Fruit fly (Drosophila melanogaster) whole organism, wandering third instar larva: ENCODE results near the gene side-III.

Experiments
- Abd-B ChIP-seq: fragments of >200 bp; optimal IDR thresholded peaks from 2 replicates; lab custom pipeline; 2017; ENCODE audit warnings: missing biosample characterization, missing genetic modification characterization
- CG32264 ChIP-seq: fragments of 200-800 bp; sonication (Bioruptor generic); optimal IDR thresholded peaks from 2 replicates; lab custom pipeline; 2016; ENCODE audit warnings: missing biosample characterization, missing genetic modification characterization
- CG9705 ChIP-seq: fragments of 200-800 bp; sonication (Bioruptor generic); optimal IDR thresholded peaks from 2 replicates; lab custom pipeline; 2018; ENCODE audit warnings: missing biosample characterization, mild to moderate bottlenecking, missing genetic modification characterization
- CrebA ChIP-seq: fragments of 200-800 bp; sonication (Bioruptor generic); optimal IDR thresholded peaks from 2 replicates; lab custom pipeline; 2016; ENCODE audit warnings: missing biosample characterization, mild to moderate bottlenecking, missing genetic modification characterization, borderline replicate concordance
- Dif ChIP-seq: fragments of 200-275, 200-300 bp; sonication (Bioruptor generic); optimal IDR thresholded peaks from 2 replicates; lab custom pipeline; 2018; ENCODE audit warnings: missing biosample characterization, missing genetic modification characterization; ENCODE audit not compliant: partially characterized antibody
- Hnf4 ChIP-seq: fragments of 200-800 bp; sonication (Bioruptor generic); optimal IDR thresholded peaks from 2 replicates; lab custom pipeline; 2016; ENCODE audit warnings: missing biosample characterization, mild to moderate bottlenecking, missing genetic modification characterization
- Hr78 ChIP-seq: fragments of >200 bp; optimal IDR thresholded peaks from 2 replicates; lab custom pipeline; 2017; ENCODE audit warnings: missing biosample characterization, missing genetic modification characterization
- Hr83 ChIP-seq: fragments of 200-300 bp; sonication (Bioruptor generic); optimal IDR thresholded peaks from 2 replicates; lab custom pipeline; 2016; ENCODE audit warnings: missing biosample characterization, mild to moderate bottlenecking, missing genetic modification characterization, moderate library complexity; ENCODE audit not compliant: poor library complexity, severe bottlenecking
- Jra ChIP-seq: sonication (Bioruptor generic); optimal IDR thresholded peaks from 2 replicates; lab custom pipeline; 2016; ENCODE audit warnings: missing biosample characterization, missing genetic modification characterization
- Mio ChIP-seq: sonication (Bioruptor generic); optimal IDR thresholded peaks from 2 replicates; lab custom pipeline; 2016; ENCODE audit warnings: missing biosample characterization, missing genetic modification characterization
- Myc ChIP-seq: fragments of >200 bp; optimal IDR thresholded peaks from 2 replicates; lab custom pipeline; 2017
- N ChIP-seq: fragments of >200 bp; optimal IDR thresholded peaks from 2 replicates; lab custom pipeline; 2018; ENCODE audit warnings: missing biosample characterization, missing external identifiers, missing genetic modification characterization
- OdsH ChIP-seq: fragments of 200-800 bp; sonication (Bioruptor generic); optimal IDR thresholded peaks from 2 replicates; lab custom pipeline; 2016; ENCODE audit warnings: missing biosample characterization, mild to moderate bottlenecking, missing genetic modification characterization
- Rel ChIP-seq, 2 experiments: fragments of 200-800 bp; sonication (Bioruptor generic) in 1 of 2; optimal IDR thresholded peaks; 2 replicates in 1 of 2; 3 replicates in 1 of 2; lab custom pipeline; 2016 to 2019; ENCODE audit warnings: mild to moderate bottlenecking in 2 of 2, missing biosample characterization in 2 of 2, missing genetic modification characterization in 2 of 2, moderate library complexity in 1 of 2
- Sp1 ChIP-seq: fragments of 200-800 bp; sonication (Bioruptor generic); optimal IDR thresholded peaks from 3 replicates; lab custom pipeline; 2019; ENCODE audit warnings: missing biosample characterization, mild to moderate bottlenecking, missing genetic modification characterization, moderate library complexity
- Vsx2 ChIP-seq: fragments of 200-300, 225-300 bp; sonication (Bioruptor generic); optimal IDR thresholded peaks from 2 replicates; lab custom pipeline; 2018; ENCODE audit warnings: missing biosample characterization, missing genetic modification characterization; ENCODE audit not compliant: partially characterized antibody
- br ChIP-seq: fragments of 200-800 bp; sonication (Bioruptor generic); optimal IDR thresholded peaks from 2 replicates; lab custom pipeline; 2016; ENCODE audit warnings: missing biosample characterization, missing genetic modification characterization
- brk ChIP-seq: fragments of 200-800 bp; sonication (Bioruptor generic); optimal IDR thresholded peaks from 2 replicates; lab custom pipeline; 2016; ENCODE audit warnings: missing biosample characterization, mild to moderate bottlenecking, missing genetic modification characterization
- dl ChIP-seq, 2 experiments: fragments of 175-275, 200-275 bp in 1 of 2; fragments of 200-275 bp in 1 of 2; sonication (Bioruptor generic); optimal IDR thresholded peaks; lab custom pipeline; 2018; ENCODE audit warnings: mild to moderate bottlenecking in 2 of 2, missing biosample characterization in 2 of 2, missing genetic modification characterization in 2 of 2, moderate library complexity in 2 of 2; ENCODE audit not compliant: partially characterized antibody in 2 of 2, insufficient read depth in 1 of 2
- dmrt93B ChIP-seq: fragments of 200-800 bp; sonication (Bioruptor generic); optimal IDR thresholded peaks from 2 replicates; lab custom pipeline; 2018; ENCODE audit warnings: missing biosample characterization, mild to moderate bottlenecking, missing genetic modification characterization
- dsf ChIP-seq: sonication (Bioruptor generic); optimal IDR thresholded peaks from 2 replicates; lab custom pipeline; 2016; ENCODE audit warnings: missing biosample characterization, missing genetic modification characterization, borderline replicate concordance
- ey ChIP-seq: fragments of 200-800 bp; sonication (Bioruptor generic); optimal IDR thresholded peaks from 2 replicates; lab custom pipeline; 2016; ENCODE audit warnings: missing biosample characterization, missing genetic modification characterization
- fru ChIP-seq: fragments of 200-800 bp; sonication (Bioruptor generic); optimal IDR thresholded peaks from 3 replicates; lab custom pipeline; 2016; ENCODE audit warnings: missing biosample characterization, mild to moderate bottlenecking, missing genetic modification characterization
- h ChIP-seq: fragments of 200-800 bp; sonication (Bioruptor generic); optimal IDR thresholded peaks from 3 replicates; lab custom pipeline; 2016; ENCODE audit warnings: missing biosample characterization, mild to moderate bottlenecking, missing genetic modification characterization
- jim ChIP-seq: fragments of 175-275, 200-325 bp; sonication (Bioruptor generic); optimal IDR thresholded peaks from 2 replicates; lab custom pipeline; 2016; ENCODE audit warnings: missing biosample characterization, mild to moderate bottlenecking, missing genetic modification characterization
- lola ChIP-seq: fragments of >200 bp; optimal IDR thresholded peaks from 2 replicates; lab custom pipeline; 2017; ENCODE audit warnings: missing biosample characterization, missing genetic modification characterization
- psq ChIP-seq: fragments of 200-800 bp; sonication (Bioruptor generic); optimal IDR thresholded peaks from 3 replicates; lab custom pipeline; 2017; ENCODE audit warnings: missing biosample characterization, mild to moderate bottlenecking, missing genetic modification characterization, moderate library complexity
- rgr ChIP-seq: fragments of 200-800 bp; sonication (Bioruptor generic); optimal IDR thresholded peaks from 3 replicates; lab custom pipeline; 2016; ENCODE audit warnings: missing biosample characterization, mild to moderate bottlenecking, missing genetic modification characterization
- tai ChIP-seq: sonication (Bioruptor generic); optimal IDR thresholded peaks from 2 replicates; lab custom pipeline; 2016; ENCODE audit warnings: missing biosample characterization, missing genetic modification characterization
- usp ChIP-seq: fragments of >200 bp; optimal IDR thresholded peaks from 2 replicates; lab custom pipeline; 2017; ENCODE audit warnings: missing biosample characterization, missing genetic modification characterization

Gene side-III

DNA sequence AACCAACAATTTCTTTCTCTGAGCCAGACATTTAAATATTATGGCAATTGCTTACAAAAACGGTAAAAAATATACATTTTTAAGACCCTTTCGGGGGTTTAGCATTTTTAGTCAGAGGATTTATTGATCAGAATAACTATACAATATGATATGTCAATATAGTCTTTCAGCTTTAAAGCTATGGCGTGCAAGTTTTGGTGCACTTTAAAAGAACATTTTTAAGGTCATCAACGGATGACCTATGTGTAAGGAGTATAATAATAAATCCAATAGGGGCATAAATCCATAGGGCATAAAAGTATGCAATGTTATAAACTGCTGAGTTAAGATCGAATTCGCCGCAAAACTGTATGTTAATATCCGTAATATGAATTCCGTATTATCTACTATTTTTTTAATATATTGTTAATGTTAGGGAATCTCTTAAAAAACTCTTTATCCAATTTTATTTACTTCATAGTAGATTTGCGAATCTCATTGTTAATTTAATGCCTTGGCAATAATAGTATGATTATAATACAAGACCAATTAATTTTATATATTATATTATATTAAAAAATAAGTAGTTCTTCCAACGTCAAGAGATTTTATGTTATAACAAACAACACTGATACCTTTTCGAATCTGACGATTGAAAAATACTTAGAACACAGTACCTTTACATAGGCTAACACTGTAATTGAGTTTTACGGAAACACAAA, 112.6 kb downstream of the side-III start, which contains the start of gene CG14676:
TSS of gene CG14676 (plus strand) at position 651 of the 701 bp plus-strand sequence.
- TF ChIP-seq Myc (lab: Kevin White, UChicago) (peak; percentile 14), dmrt93B (GFP tag; lab: Kevin White, UChicago) (no peak)

DNA sequence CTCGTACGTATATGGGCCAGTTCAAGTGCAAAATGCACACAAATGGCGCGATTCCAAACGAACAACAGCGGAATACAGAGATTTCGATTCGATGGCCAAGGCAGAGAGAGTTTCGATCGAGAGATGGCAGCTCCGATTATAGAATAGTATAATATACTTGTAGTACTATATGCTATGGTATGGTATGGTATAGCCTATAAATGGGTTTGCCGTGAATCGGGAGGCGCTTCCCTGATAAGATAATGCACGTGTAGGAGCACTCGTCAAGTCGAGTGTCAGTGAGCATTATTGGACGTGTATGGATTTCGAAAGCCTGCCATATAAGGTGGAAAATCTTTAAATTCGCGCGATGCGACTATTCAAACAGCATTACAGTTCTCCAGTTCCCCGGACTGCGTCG, 115.8 kb downstream of the side-III start:
- no peak for TF ChIP-seq Hnf4 (GFP tag; lab: Kevin White, UChicago)
- no peak for TF ChIP-seq Abd-B (GFP tag; lab: Kevin White, UChicago)
- TF ChIP-seq Rel (GFP tag; optimal IDR thresholded peaks at IDR 0.05; lab: Kevin White, UChicago): no peak
- TF ChIP-seq Rel (tag; optimal IDR thresholded peaks at IDR 0.05; lab: Kevin White, UChicago): no peak
- no peak for TF ChIP-seq Hr78 (GFP tag; lab: Kevin White, UChicago)
- TF ChIP-seq Dif (GFP tag; lab: Kevin White, UChicago): no peak
- no peak for TF ChIP-seq Vsx2 (GFP tag; lab: Kevin White, UChicago)
- TF ChIP-seq jim (GFP tag; lab: Kevin White, UChicago): no peak
- TF ChIP-seq fru (GFP tag; lab: Kevin White, UChicago): no peak
- TF ChIP-seq Sp1: no peak
- TF ChIP-seq ey (GFP tag; lab: Kevin White, UChicago): no peak
- TF ChIP-seq CG32264 (GFP tag; lab: Kevin White, UChicago): no peak
- no peak for TF ChIP-seq Jra
- TF ChIP-seq Hr83 (GFP tag; lab: Kevin White, UChicago): no peak
- no peak for TF ChIP-seq tai (GFP tag; lab: Kevin White, UChicago)
- TF ChIP-seq h (GFP tag; lab: Kevin White, UChicago): no peak

dm6 chr3R:5841290-5841689, 118.1 kb downstream of the side-III start:
- TF ChIP-seq h (GFP tag; lab: Kevin White, UChicago) (peak; percentile 6), ey (GFP tag; lab: Kevin White, UChicago) (no peak)

dm6 chr3R:5840870-5841269, 118.5 kb downstream of the side-III start, which contains the start of gene CG1213:
Gene CG1213 (plus strand): TSS chr3R:5841170.
- TF ChIP-seq CG9705 (GFP tag; lab: Kevin White, UChicago): no peak
- no peak for TF ChIP-seq dl (GFP tag; optimal IDR thresholded peaks at IDR 0.05; lab: Kevin White, UChicago; ENCODE audit: insufficient read depth in 1 of 2, partially characterized antibody in 2 of 2)
- TF ChIP-seq rgr: no peak
- TF ChIP-seq, all 38 proteins: peak for 0

- TF ChIP-seq psq (GFP tag; lab: Kevin White, UChicago) (no peak), br (GFP tag; lab: Kevin White, UChicago) (no peak), Rel (GFP tag; optimal IDR thresholded peaks at IDR 0.05; lab: Kevin White, UChicago) (no peak), Rel (tag; optimal IDR thresholded peaks at IDR 0.05; lab: Kevin White, UChicago) (peak; percentile 72), Hr83 (GFP tag; lab: Kevin White, UChicago) (peak; percentile 42), fru (GFP tag; lab: Kevin White, UChicago) (no peak)
Measured at dm6 chr3R:5838683-5839365, 120.5 kb downstream of the side-III start.

dm6 chr3R:5836536-5836935, 122.8 kb downstream of the side-III start:
- TF ChIP-seq dl (GFP tag; optimal IDR thresholded peaks at IDR 0.05; lab: Kevin White, UChicago; ENCODE audit: insufficient read depth in 1 of 2, partially characterized antibody in 2 of 2): no peak
- TF ChIP-seq Rel (GFP tag; optimal IDR thresholded peaks at IDR 0.05; lab: Kevin White, UChicago): no peak
- TF ChIP-seq Rel (tag; optimal IDR thresholded peaks at IDR 0.05; lab: Kevin White, UChicago): no peak
- no peak for TF ChIP-seq Mio (GFP tag; lab: Kevin White, UChicago)
- TF ChIP-seq CrebA: no peak
- no peak for TF ChIP-seq Hnf4 (GFP tag; lab: Kevin White, UChicago)
- no peak for TF ChIP-seq Jra
- TF ChIP-seq N (GFP tag; lab: Kevin White, UChicago): no peak
- no peak for TF ChIP-seq psq (GFP tag; lab: Kevin White, UChicago)
- TF ChIP-seq lola (GFP tag; lab: Kevin White, UChicago): no peak
- no peak for TF ChIP-seq ey (GFP tag; lab: Kevin White, UChicago)
- no peak for TF ChIP-seq brk (GFP tag; lab: Kevin White, UChicago)
- TF ChIP-seq dsf: no peak
- TF ChIP-seq fru (GFP tag; lab: Kevin White, UChicago): no peak
- no peak for TF ChIP-seq Hr83 (GFP tag; lab: Kevin White, UChicago)
- TF ChIP-seq usp (GFP tag; lab: Kevin White, UChicago): no peak
- no peak for TF ChIP-seq br (GFP tag; lab: Kevin White, UChicago)
- TF ChIP-seq OdsH (GFP tag; lab: Kevin White, UChicago): no peak
- TF ChIP-seq, all 38 proteins: peak for 0
